Fruit fly (Drosophila melanogaster) whole organism, prepupa: ENCODE measurements around the gene CG5674.

Experiments used
- Blimp-1 ChIP-seq: fragments of 200-800 bp; sonication (Bioruptor generic); optimal IDR thresholded peaks from 3 replicates; lab custom pipeline; 2017; ENCODE audit warnings: missing biosample characterization, missing genetic modification characterization, mild to moderate bottlenecking, moderate library complexity, missing genetic modification reagents
- CG10631 ChIP-seq: fragments of 200-800 bp; sonication (Bioruptor generic); optimal IDR thresholded peaks from 2 replicates; lab custom pipeline; 2016; ENCODE audit warnings: missing biosample characterization, missing genetic modification characterization
- CG10669 ChIP-seq: fragments of 200-800 bp; sonication (Bioruptor generic); optimal IDR thresholded peaks from 3 replicates; lab custom pipeline; 2018; ENCODE audit warnings: missing biosample characterization, mild to moderate bottlenecking, missing genetic modification characterization, moderate library complexity
- CG11902 ChIP-seq: fragments of 200-800 bp; sonication (Bioruptor generic); optimal IDR thresholded peaks from 3 replicates; lab custom pipeline; 2016; ENCODE audit warnings: missing biosample characterization, missing genetic modification characterization
- CG16779 ChIP-seq: fragments of 200-800 bp; sonication (Bioruptor generic); optimal IDR thresholded peaks from 3 replicates; lab custom pipeline; 2017; ENCODE audit warnings: missing biosample characterization, mild to moderate bottlenecking, missing genetic modification characterization
- CG31627 ChIP-seq: fragments of 200-800 bp; sonication (Bioruptor generic); optimal IDR thresholded peaks from 3 replicates; lab custom pipeline; 2016; ENCODE audit warnings: missing biosample characterization, missing genetic modification characterization
- CG32006 ChIP-seq: fragments of 200-800 bp; sonication (Bioruptor generic); optimal IDR thresholded peaks from 3 replicates; lab custom pipeline; 2017; ENCODE audit warnings: missing biosample characterization, mild to moderate bottlenecking, missing genetic modification characterization
- CG34406 ChIP-seq: fragments of 200-800 bp; sonication (Bioruptor generic); optimal IDR thresholded peaks from 3 replicates; lab custom pipeline; 2016; ENCODE audit warnings: missing biosample characterization, missing genetic modification characterization
- CG3919 ChIP-seq: fragments of 200-800 bp; sonication (Bioruptor generic); optimal IDR thresholded peaks from 3 replicates; lab custom pipeline; 2016; ENCODE audit warnings: missing biosample characterization, missing genetic modification characterization
- CG4318 ChIP-seq: fragments of 200-800 bp; sonication (Bioruptor generic); optimal IDR thresholded peaks from 3 replicates; lab custom pipeline; 2017; ENCODE audit warnings: missing biosample characterization, mild to moderate bottlenecking, missing genetic modification characterization
- CG6792 ChIP-seq: fragments of 200-800 bp; sonication (Bioruptor generic); optimal IDR thresholded peaks from 3 replicates; lab custom pipeline; 2016; ENCODE audit warnings: missing biosample characterization, missing genetic modification characterization
- CG6854 ChIP-seq: fragments of 200-800 bp; sonication (Bioruptor generic); optimal IDR thresholded peaks from 2 replicates; lab custom pipeline; 2017; ENCODE audit warnings: missing biosample characterization, mild to moderate bottlenecking, missing genetic modification characterization
- CG7368 ChIP-seq: fragments of 200-800 bp; sonication (Bioruptor generic); optimal IDR thresholded peaks from 3 replicates; lab custom pipeline; 2016; ENCODE audit warnings: missing biosample characterization, missing genetic modification characterization
- CG8319 ChIP-seq: fragments of 200-800 bp; sonication (Bioruptor generic); optimal IDR thresholded peaks from 3 replicates; lab custom pipeline; 2016; ENCODE audit warnings: missing biosample characterization, missing genetic modification characterization
- CG8632 ChIP-seq: fragments of 200-800 bp; sonication (Bioruptor generic); optimal IDR thresholded peaks from 3 replicates; lab custom pipeline; 2016; ENCODE audit warnings: missing biosample characterization, missing genetic modification characterization
- Eip75B ChIP-seq: fragments of 200-800 bp; sonication (Bioruptor generic); optimal IDR thresholded peaks from 3 replicates; lab custom pipeline; 2016; ENCODE audit warnings: missing biosample characterization, missing genetic modification characterization
- Eip78C ChIP-seq: fragments of 200-800 bp; sonication (Bioruptor generic); peaks from one replicate; lab custom pipeline; 2016; ENCODE audit warnings: missing biosample characterization, missing genetic modification characterization
- Ets21C ChIP-seq: fragments of 200-800 bp; sonication (Bioruptor generic); optimal IDR thresholded peaks from 3 replicates; lab custom pipeline; 2016; ENCODE audit warnings: missing biosample characterization, missing genetic modification characterization
- Gug ChIP-seq: fragments of 200-800 bp; sonication (Bioruptor generic); IDR thresholded peaks from 2 replicates; pipeline ENCODE4 v1.3.6; 2022; ENCODE audit warnings: missing biosample characterization, missing genetic modification characterization
- Lpt ChIP-seq: fragments of 200-800 bp; sonication (Bioruptor generic); optimal IDR thresholded peaks from 3 replicates; lab custom pipeline; 2016; ENCODE audit warnings: missing biosample characterization, missing genetic modification characterization
- Met ChIP-seq: fragments of 200-800 bp; sonication (Bioruptor generic); optimal IDR thresholded peaks from 3 replicates; lab custom pipeline; 2016; ENCODE audit warnings: missing biosample characterization, missing genetic modification characterization
- Smox ChIP-seq: fragments of 200-800 bp; sonication (Bioruptor generic); optimal IDR thresholded peaks from 3 replicates; lab custom pipeline; 2016; ENCODE audit warnings: missing biosample characterization, missing genetic modification characterization
- Sox102F ChIP-seq: fragments of 200-800 bp; sonication (Bioruptor generic); optimal IDR thresholded peaks from 2 replicates; lab custom pipeline; 2016; ENCODE audit warnings: missing biosample characterization, mild to moderate bottlenecking, missing genetic modification characterization
- Sox14 ChIP-seq: fragments of 200-800 bp; sonication (Bioruptor generic); optimal IDR thresholded peaks from 3 replicates; lab custom pipeline; 2016; ENCODE audit warnings: missing biosample characterization, missing genetic modification characterization
- Sox15 ChIP-seq: fragments of 200-800 bp; sonication (Bioruptor generic); optimal IDR thresholded peaks from 3 replicates; lab custom pipeline; 2016; ENCODE audit warnings: missing biosample characterization, missing genetic modification characterization
- achi ChIP-seq: fragments of 200-800 bp; sonication (Bioruptor generic); optimal IDR thresholded peaks from 3 replicates; lab custom pipeline; 2016; ENCODE audit warnings: missing biosample characterization, missing genetic modification characterization
- acj6 ChIP-seq: fragments of 200-800 bp; sonication (Bioruptor generic); optimal IDR thresholded peaks from 3 replicates; lab custom pipeline; 2016; ENCODE audit warnings: missing biosample characterization, missing genetic modification characterization
- cyc ChIP-seq: fragments of 200-800 bp; sonication (Bioruptor generic); optimal IDR thresholded peaks from 3 replicates; lab custom pipeline; 2016; ENCODE audit warnings: missing biosample characterization, missing genetic modification characterization
- dac ChIP-seq: fragments of 200-800 bp; sonication (Bioruptor generic); optimal IDR thresholded peaks from 2 replicates; lab custom pipeline; 2017; ENCODE audit warnings: missing biosample characterization, mild to moderate bottlenecking, missing genetic modification characterization
- esn ChIP-seq: fragments of 200-800 bp; sonication (Bioruptor generic); optimal IDR thresholded peaks from 2 replicates; lab custom pipeline; 2016; ENCODE audit warnings: missing biosample characterization, mild to moderate bottlenecking, missing genetic modification characterization, moderate library complexity
- fd59A ChIP-seq: fragments of 200-800 bp; sonication (Bioruptor generic); optimal IDR thresholded peaks from 2 replicates; lab custom pipeline; 2017; ENCODE audit warnings: missing biosample characterization, mild to moderate bottlenecking, missing genetic modification characterization, missing genetic modification reagents
- pdm3 ChIP-seq: fragments of 200-800 bp; sonication (Bioruptor generic); optimal IDR thresholded peaks from 3 replicates; lab custom pipeline; 2016; ENCODE audit warnings: missing biosample characterization, missing genetic modification characterization
- salr ChIP-seq, 2 experiments: fragments of 200-800 bp; sonication (Bioruptor generic); optimal IDR thresholded peaks; 3 replicates each; lab custom pipeline; 2016 to 2018; ENCODE audit warnings: missing biosample characterization in 2 of 2, missing genetic modification characterization in 2 of 2, mild to moderate bottlenecking in 1 of 2
- spab ChIP-seq: fragments of 200-800 bp; sonication (Bioruptor generic); optimal IDR thresholded peaks from 2 replicates; lab custom pipeline; 2017; ENCODE audit warnings: missing biosample characterization, mild to moderate bottlenecking, missing genetic modification characterization, missing genetic modification reagents
- topi ChIP-seq: fragments of 200-800 bp; sonication (Bioruptor generic); optimal IDR thresholded peaks from 3 replicates; lab custom pipeline; 2016; ENCODE audit warnings: missing biosample characterization, missing genetic modification characterization

Gene CG5674

dm6 chr2L:17960214-17960613 lies 3.0 kb upstream of the CG5674 start:
- TF ChIP-seq dac (GFP tag; lab: Kevin White, UChicago) (no peak), Sox15 (GFP tag; lab: Kevin White, UChicago) (no peak), CG6792 (GFP tag; lab: Kevin White, UChicago) (no peak), topi (no peak), esn (GFP tag; lab: Kevin White, UChicago) (no peak), acj6 (no peak), cyc (GFP tag; lab: Kevin White, UChicago) (no peak), Gug (no peak), CG11902 (GFP tag; lab: Kevin White, UChicago) (no peak), CG7368 (GFP tag; lab: Kevin White, UChicago) (no peak), CG32006 (no peak), Sox102F (GFP tag; lab: Kevin White, UChicago) (no peak), pdm3 (GFP tag; lab: Kevin White, UChicago) (no peak), Sox14 (GFP tag; lab: Kevin White, UChicago) (no peak), CG6854 (no peak), spab (GFP tag; lab: Kevin White, UChicago) (no peak), CG31627 (no peak), CG4318 (GFP tag; lab: Kevin White, UChicago) (no peak), CG8632 (GFP tag; lab: Kevin White, UChicago) (no peak), CG10631 (GFP tag; lab: Kevin White, UChicago) (no peak)
- TF ChIP-seq, all 60 proteins: peak for 0

dm6 chr2L:17963710-17964109 lies 531 bp downstream of the CG5674 start:
- TF ChIP-seq Sox102F (GFP tag; lab: Kevin White, UChicago) (no peak), salr (GFP tag; optimal IDR thresholded peaks at IDR 0.05; lab: Kevin White, UChicago) (no peak), Lpt (GFP tag; lab: Kevin White, UChicago) (no peak), Gug (no peak), CG10669 (no peak), CG8319 (GFP tag; lab: Kevin White, UChicago) (no peak)

dm6 chr2L:17972999-17973398 lies 9.8 kb downstream of the CG5674 start:
- TF ChIP-seq CG7368 (GFP tag; lab: Kevin White, UChicago): no peak
- TF ChIP-seq CG16779 (tag; lab: Kevin White, UChicago): no peak
- TF ChIP-seq achi (GFP tag; lab: Kevin White, UChicago): no peak
- TF ChIP-seq Eip75B (GFP tag; lab: Kevin White, UChicago): no peak
- TF ChIP-seq Blimp-1: no peak

dm6 chr2L:17982372-17982771 lies 19.2 kb downstream of the CG5674 start, which contains the start of gene btv:
Gene btv, minus strand, starts transcription at chr2L:17982472.
- TF ChIP-seq CG31627: no peak
- no peak for TF ChIP-seq CG3919
- no peak for TF ChIP-seq Ets21C (GFP tag; lab: Kevin White, UChicago)
- TF ChIP-seq CG10669: no peak
- no peak for TF ChIP-seq CG8632 (GFP tag; lab: Kevin White, UChicago)
- no peak for TF ChIP-seq CG6792 (GFP tag; lab: Kevin White, UChicago)
- no peak for TF ChIP-seq Sox102F (GFP tag; lab: Kevin White, UChicago)
- no peak for TF ChIP-seq Blimp-1
- TF ChIP-seq cyc (GFP tag; lab: Kevin White, UChicago): no peak
- TF ChIP-seq fd59A (GFP tag; lab: Kevin White, UChicago): no peak
- no peak for TF ChIP-seq CG16779 (tag; lab: Kevin White, UChicago)
- TF ChIP-seq Gug: no peak
- TF ChIP-seq Eip78C (GFP tag; lab: Kevin White, UChicago): no peak
- no peak for TF ChIP-seq Smox (GFP tag; lab: Kevin White, UChicago)
- no peak for TF ChIP-seq acj6
- TF ChIP-seq Sox14 (GFP tag; lab: Kevin White, UChicago): no peak
- TF ChIP-seq Met: no peak
- no peak for TF ChIP-seq achi (GFP tag; lab: Kevin White, UChicago)
- no peak for TF ChIP-seq CG7368 (GFP tag; lab: Kevin White, UChicago)
- TF ChIP-seq CG34406: no peak
